Fruit fly (Drosophila melanogaster) whole organism, prepupa: Measurements from ENCODE around the gene eEF1gamma.

Experiments used
- Blimp-1 ChIP-seq: fragments of 200-800 bp; sonication (Bioruptor generic); optimal IDR thresholded peaks from 3 replicates; lab custom pipeline; 2017; ENCODE audit warnings: missing biosample characterization, missing genetic modification characterization, mild to moderate bottlenecking, moderate library complexity, missing genetic modification reagents
- CG10631 ChIP-seq: fragments of 200-800 bp; sonication (Bioruptor generic); optimal IDR thresholded peaks from 2 replicates; lab custom pipeline; 2016; ENCODE audit warnings: missing biosample characterization, missing genetic modification characterization
- CG11294 ChIP-seq: fragments of 200-800 bp; sonication (Bioruptor generic); IDR thresholded peaks from 2 replicates; pipeline ENCODE4 v1.3.6; 2022; ENCODE audit warnings: missing biosample characterization, missing genetic modification characterization
- CG11762 ChIP-seq: fragments of 200-800 bp; sonication (Bioruptor generic); optimal IDR thresholded peaks from 3 replicates; lab custom pipeline; 2016; ENCODE audit warnings: missing biosample characterization, missing genetic modification characterization; ENCODE audit not compliant: insufficient read depth
- CG11902 ChIP-seq: fragments of 200-800 bp; sonication (Bioruptor generic); optimal IDR thresholded peaks from 3 replicates; lab custom pipeline; 2016; ENCODE audit warnings: missing biosample characterization, missing genetic modification characterization
- CG15336 ChIP-seq: fragments of 200-800 bp; sonication (Bioruptor generic); IDR thresholded peaks from 2 replicates; pipeline ENCODE4 v1.3.6; 2022; ENCODE audit warnings: missing biosample characterization, missing genetic modification characterization
- CG1621 ChIP-seq: fragments of 200-800 bp; sonication (Bioruptor generic); optimal IDR thresholded peaks from 3 replicates; lab custom pipeline; 2018; ENCODE audit warnings: missing biosample characterization, mild to moderate bottlenecking, missing genetic modification characterization
- CG16779 ChIP-seq: fragments of 200-800 bp; sonication (Bioruptor generic); optimal IDR thresholded peaks from 3 replicates; lab custom pipeline; 2017; ENCODE audit warnings: missing biosample characterization, mild to moderate bottlenecking, missing genetic modification characterization
- CG3032 ChIP-seq: fragments of 200-800 bp; optimal IDR thresholded peaks from 2 replicates; lab custom pipeline; 2019; ENCODE audit warnings: missing biosample characterization, mild to moderate bottlenecking, missing genetic modification characterization, moderate library complexity
- CG31627 ChIP-seq: fragments of 200-800 bp; sonication (Bioruptor generic); optimal IDR thresholded peaks from 3 replicates; lab custom pipeline; 2016; ENCODE audit warnings: missing biosample characterization, missing genetic modification characterization
- CG32006 ChIP-seq: fragments of 200-800 bp; sonication (Bioruptor generic); optimal IDR thresholded peaks from 3 replicates; lab custom pipeline; 2017; ENCODE audit warnings: missing biosample characterization, mild to moderate bottlenecking, missing genetic modification characterization
- CG34406 ChIP-seq: fragments of 200-800 bp; sonication (Bioruptor generic); optimal IDR thresholded peaks from 3 replicates; lab custom pipeline; 2016; ENCODE audit warnings: missing biosample characterization, missing genetic modification characterization
- CG4318 ChIP-seq: fragments of 200-800 bp; sonication (Bioruptor generic); optimal IDR thresholded peaks from 3 replicates; lab custom pipeline; 2017; ENCODE audit warnings: missing biosample characterization, mild to moderate bottlenecking, missing genetic modification characterization
- CG6163 ChIP-seq: fragments of 200-800 bp; sonication (Bioruptor generic); IDR thresholded peaks from 3 replicates; pipeline ENCODE4 v1.3.6; 2022; ENCODE audit warnings: missing biosample characterization, missing genetic modification characterization
- CG6276 ChIP-seq: fragments of 200-800 bp; sonication (Bioruptor generic); optimal IDR thresholded peaks from 2 replicates; lab custom pipeline; 2017; ENCODE audit warnings: missing biosample characterization, mild to moderate bottlenecking, missing genetic modification characterization
- CG6792 ChIP-seq: fragments of 200-800 bp; sonication (Bioruptor generic); optimal IDR thresholded peaks from 3 replicates; lab custom pipeline; 2016; ENCODE audit warnings: missing biosample characterization, missing genetic modification characterization
- CG6808 ChIP-seq: fragments of 200-800 bp; sonication (Bioruptor generic); optimal IDR thresholded peaks from 3 replicates; lab custom pipeline; 2017; ENCODE audit warnings: missing biosample characterization, missing genetic modification characterization, mild to moderate bottlenecking, moderate library complexity, missing genetic modification reagents
- CG6854 ChIP-seq: fragments of 200-800 bp; sonication (Bioruptor generic); optimal IDR thresholded peaks from 2 replicates; lab custom pipeline; 2017; ENCODE audit warnings: missing biosample characterization, mild to moderate bottlenecking, missing genetic modification characterization
- CG7368 ChIP-seq: fragments of 200-800 bp; sonication (Bioruptor generic); optimal IDR thresholded peaks from 3 replicates; lab custom pipeline; 2016; ENCODE audit warnings: missing biosample characterization, missing genetic modification characterization
- CG8119 ChIP-seq: fragments of 200-800 bp; sonication (Bioruptor generic); IDR thresholded peaks from 3 replicates; pipeline ENCODE4 v1.3.6; 2022; ENCODE audit warnings: missing biosample characterization, missing genetic modification characterization
- CG8319 ChIP-seq: fragments of 200-800 bp; sonication (Bioruptor generic); optimal IDR thresholded peaks from 3 replicates; lab custom pipeline; 2016; ENCODE audit warnings: missing biosample characterization, missing genetic modification characterization
- CG8632 ChIP-seq: fragments of 200-800 bp; sonication (Bioruptor generic); optimal IDR thresholded peaks from 3 replicates; lab custom pipeline; 2016; ENCODE audit warnings: missing biosample characterization, missing genetic modification characterization
- Eip78C ChIP-seq: fragments of 200-800 bp; sonication (Bioruptor generic); peaks from one replicate; lab custom pipeline; 2016; ENCODE audit warnings: missing biosample characterization, missing genetic modification characterization
- Ets96B ChIP-seq: fragments of 200-800 bp; optimal IDR thresholded peaks from 2 replicates; lab custom pipeline; 2019; ENCODE audit warnings: missing biosample characterization, mild to moderate bottlenecking, missing genetic modification characterization, moderate library complexity
- Hr38 ChIP-seq: sonication (Bioruptor generic); optimal IDR thresholded peaks from 2 replicates; lab custom pipeline; 2016; ENCODE audit warnings: missing biosample characterization, missing genetic modification characterization
- Hr39 ChIP-seq: fragments of 200-800 bp; sonication (Bioruptor generic); optimal IDR thresholded peaks from 2 replicates; lab custom pipeline; 2016; ENCODE audit warnings: missing biosample characterization, missing genetic modification characterization
- Hr4 ChIP-seq: fragments of 200-800 bp; sonication (Bioruptor generic); optimal IDR thresholded peaks from 3 replicates; lab custom pipeline; 2016; ENCODE audit warnings: missing biosample characterization, missing genetic modification characterization
- Lpt ChIP-seq: fragments of 200-800 bp; sonication (Bioruptor generic); optimal IDR thresholded peaks from 3 replicates; lab custom pipeline; 2016; ENCODE audit warnings: missing biosample characterization, missing genetic modification characterization
- Met ChIP-seq: fragments of 200-800 bp; sonication (Bioruptor generic); optimal IDR thresholded peaks from 3 replicates; lab custom pipeline; 2016; ENCODE audit warnings: missing biosample characterization, missing genetic modification characterization
- OdsH ChIP-seq: fragments of 200-800 bp; sonication (Bioruptor generic); optimal IDR thresholded peaks from 3 replicates; lab custom pipeline; 2016; ENCODE audit warnings: missing biosample characterization, missing genetic modification characterization
- Smox ChIP-seq: fragments of 200-800 bp; sonication (Bioruptor generic); optimal IDR thresholded peaks from 3 replicates; lab custom pipeline; 2016; ENCODE audit warnings: missing biosample characterization, missing genetic modification characterization
- Sox102F ChIP-seq: fragments of 200-800 bp; sonication (Bioruptor generic); optimal IDR thresholded peaks from 2 replicates; lab custom pipeline; 2016; ENCODE audit warnings: missing biosample characterization, mild to moderate bottlenecking, missing genetic modification characterization
- Sox14 ChIP-seq: fragments of 200-800 bp; sonication (Bioruptor generic); optimal IDR thresholded peaks from 3 replicates; lab custom pipeline; 2016; ENCODE audit warnings: missing biosample characterization, missing genetic modification characterization
- Sox15 ChIP-seq: fragments of 200-800 bp; sonication (Bioruptor generic); optimal IDR thresholded peaks from 3 replicates; lab custom pipeline; 2016; ENCODE audit warnings: missing biosample characterization, missing genetic modification characterization
- cyc ChIP-seq: fragments of 200-800 bp; sonication (Bioruptor generic); optimal IDR thresholded peaks from 3 replicates; lab custom pipeline; 2016; ENCODE audit warnings: missing biosample characterization, missing genetic modification characterization
- dac ChIP-seq: fragments of 200-800 bp; sonication (Bioruptor generic); optimal IDR thresholded peaks from 2 replicates; lab custom pipeline; 2017; ENCODE audit warnings: missing biosample characterization, mild to moderate bottlenecking, missing genetic modification characterization
- esn ChIP-seq: fragments of 200-800 bp; sonication (Bioruptor generic); optimal IDR thresholded peaks from 2 replicates; lab custom pipeline; 2016; ENCODE audit warnings: missing biosample characterization, mild to moderate bottlenecking, missing genetic modification characterization, moderate library complexity
- fd85E ChIP-seq: fragments of 200-800 bp; sonication (Bioruptor generic); optimal IDR thresholded peaks from 3 replicates; lab custom pipeline; 2016; ENCODE audit warnings: missing biosample characterization, missing genetic modification characterization
- fkh ChIP-seq: fragments of 200-800 bp; sonication (Bioruptor generic); optimal IDR thresholded peaks from 3 replicates; lab custom pipeline; 2017; ENCODE audit warnings: missing biosample characterization, mild to moderate bottlenecking, missing genetic modification characterization, moderate library complexity
- lz ChIP-seq: fragments of 200-800 bp; sonication (Bioruptor generic); optimal IDR thresholded peaks from 3 replicates; lab custom pipeline; 2016; ENCODE audit warnings: missing biosample characterization, missing genetic modification characterization
- net ChIP-seq: fragments of 200-800 bp; sonication (Bioruptor generic); optimal IDR thresholded peaks from 3 replicates; lab custom pipeline; 2016; ENCODE audit warnings: missing biosample characterization, missing genetic modification characterization
- pdm3 ChIP-seq: fragments of 200-800 bp; sonication (Bioruptor generic); optimal IDR thresholded peaks from 3 replicates; lab custom pipeline; 2016; ENCODE audit warnings: missing biosample characterization, missing genetic modification characterization
- salr ChIP-seq, 2 experiments: fragments of 200-800 bp; sonication (Bioruptor generic); optimal IDR thresholded peaks; 3 replicates each; lab custom pipeline; 2016 to 2018; ENCODE audit warnings: missing biosample characterization in 2 of 2, missing genetic modification characterization in 2 of 2, mild to moderate bottlenecking in 1 of 2
- spab ChIP-seq: fragments of 200-800 bp; sonication (Bioruptor generic); optimal IDR thresholded peaks from 2 replicates; lab custom pipeline; 2017; ENCODE audit warnings: missing biosample characterization, mild to moderate bottlenecking, missing genetic modification characterization, missing genetic modification reagents
- ss ChIP-seq, 2 experiments: fragments of 200-800 bp; sonication (Bioruptor generic); optimal IDR thresholded peaks; 2 replicates in 1 of 2; 3 replicates in 1 of 2; lab custom pipeline; 2017 to 2018; ENCODE audit warnings: mild to moderate bottlenecking in 2 of 2, missing biosample characterization in 2 of 2, missing genetic modification characterization in 2 of 2, moderate library complexity in 1 of 2
- svp ChIP-seq: fragments of 200-800 bp; sonication (Bioruptor generic); peaks from one replicate; lab custom pipeline; 2016; ENCODE audit warnings: missing biosample characterization, missing genetic modification characterization
- topi ChIP-seq: fragments of 200-800 bp; sonication (Bioruptor generic); optimal IDR thresholded peaks from 3 replicates; lab custom pipeline; 2016; ENCODE audit warnings: missing biosample characterization, missing genetic modification characterization
- vri ChIP-seq: fragments of 200-800 bp; sonication (Bioruptor generic); optimal IDR thresholded peaks from 3 replicates; lab custom pipeline; 2016; ENCODE audit warnings: missing biosample characterization, mild to moderate bottlenecking, missing genetic modification characterization

The eEF1gamma gene

DNA sequence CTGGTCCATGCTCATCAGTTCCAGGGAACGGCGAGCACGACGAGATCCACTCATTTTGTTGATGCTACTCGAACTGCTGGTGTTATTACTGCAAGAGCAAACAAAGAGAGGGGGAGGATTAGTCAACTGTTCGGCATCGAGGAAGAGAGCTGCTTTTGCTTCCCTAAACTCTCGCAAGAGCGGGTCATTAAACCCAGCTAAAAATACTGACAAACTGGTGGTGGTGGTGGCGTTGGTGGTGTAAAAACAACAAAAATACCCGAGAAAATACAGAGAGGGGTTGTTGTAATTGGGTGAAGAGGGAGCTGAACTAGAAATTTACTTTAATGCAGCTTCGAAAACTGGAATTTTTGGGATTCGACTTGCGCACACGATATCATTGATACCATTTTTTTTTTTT is 33.9 kb downstream of the eEF1gamma start:
- TF ChIP-seq vri (no peak), CG7368 (GFP tag; lab: Kevin White, UChicago) (no peak), CG31627 (GFP tag; lab: Kevin White, UChicago) (no peak), CG6808 (GFP tag; lab: Kevin White, UChicago) (no peak), fd85E (GFP tag; lab: Kevin White, UChicago) (no peak), CG10631 (GFP tag; lab: Kevin White, UChicago) (no peak), Sox15 (GFP tag; lab: Kevin White, UChicago) (no peak), CG11902 (GFP tag; lab: Kevin White, UChicago) (no peak), CG3032 (tag; lab: Kevin White, UChicago) (no peak), CG4318 (GFP tag; lab: Kevin White, UChicago) (no peak), dac (GFP tag; lab: Kevin White, UChicago) (no peak), CG6276 (no peak), Lpt (no peak), Hr38 (GFP tag; lab: Kevin White, UChicago) (no peak), lz (no peak), pdm3 (no peak), Sox14 (GFP tag; lab: Kevin White, UChicago) (no peak), topi (GFP tag; lab: Kevin White, UChicago) (no peak), cyc (GFP tag; lab: Kevin White, UChicago) (no peak), CG11294 (GFP tag; lab: Robert Waterston, UW) (no peak)

DNA sequence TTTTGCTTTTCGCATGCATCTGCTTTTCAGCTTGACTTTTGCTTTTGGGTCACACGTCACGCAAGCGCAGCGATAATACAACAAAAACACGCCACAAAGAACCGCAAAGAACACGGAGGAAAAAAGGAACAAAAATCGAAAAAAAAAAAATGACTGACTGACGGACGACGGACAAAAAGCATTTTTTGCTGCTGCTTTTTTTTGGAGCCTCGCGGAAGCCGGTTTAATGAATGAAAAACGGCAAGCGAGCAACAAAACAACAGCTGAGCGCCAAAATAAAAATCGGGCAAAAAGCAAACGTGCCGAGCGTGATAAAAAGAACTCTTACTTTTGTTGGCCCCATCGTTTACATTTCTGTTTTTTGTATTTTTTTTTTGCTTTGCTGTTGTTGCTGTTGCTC is 34.4 kb downstream of the eEF1gamma start:
- TF ChIP-seq fkh (GFP tag; lab: Kevin White, UChicago) (no peak), Eip78C (GFP tag; lab: Kevin White, UChicago) (peak; percentile 89), CG8632 (peak; percentile 66), dac (GFP tag; lab: Kevin White, UChicago) (no peak), salr (GFP tag; optimal IDR thresholded peaks at IDR 0.05; lab: Kevin White, UChicago) (peak in 1 of 2 experiments; percentile 73), lz (no peak), CG6808 (GFP tag; lab: Kevin White, UChicago) (peak; percentile 96), OdsH (GFP tag; lab: Kevin White, UChicago) (peak; percentile 46), vri (peak; percentile 71), Ets96B (peak; percentile 82), CG16779 (tag; lab: Kevin White, UChicago) (peak; percentile 85), Sox14 (GFP tag; lab: Kevin White, UChicago) (peak; percentile 49), Lpt (peak; percentile 14), Blimp-1 (peak; percentile 97), Sox102F (GFP tag; lab: Kevin White, UChicago) (peak; percentile 73), pdm3 (peak; percentile 54), CG34406 (GFP tag; lab: Kevin White, UChicago) (peak; percentile 72), CG6792 (GFP tag; lab: Kevin White, UChicago) (peak; percentile 46), ss (GFP tag; optimal IDR thresholded peaks at IDR 0.05; lab: Kevin White, UChicago) (peak; percentile 97 to 99), Hr39 (GFP tag; lab: Kevin White, UChicago) (no peak), CG15336 (GFP tag; lab: Robert Waterston, UW) (peak; percentile 16; the same call in 1 of the 2 replicates), CG11902 (GFP tag; lab: Kevin White, UChicago) (no peak), topi (GFP tag; lab: Kevin White, UChicago) (peak; percentile 64), CG8319 (peak; percentile 54), CG7368 (GFP tag; lab: Kevin White, UChicago) (peak; percentile 62), CG10631 (GFP tag; lab: Kevin White, UChicago) (no peak), net (peak; percentile 78), CG11762 (peak; percentile 64), spab (GFP tag; lab: Kevin White, UChicago) (peak; percentile 93), cyc (GFP tag; lab: Kevin White, UChicago) (peak; percentile 14), svp (peak; percentile 87), CG4318 (GFP tag; lab: Kevin White, UChicago) (no peak), CG1621 (tag; lab: Kevin White, UChicago) (peak; percentile 90), CG3032 (tag; lab: Kevin White, UChicago) (peak; percentile 81), CG6854 (GFP tag; lab: Kevin White, UChicago) (peak; percentile 97), CG8119 (peak; percentile 35; the same call in 1 of the 3 replicates), CG6163 (GFP tag; lab: Robert Waterston, UW) (peak; percentile 88), Met (peak; percentile 24), CG32006 (peak; percentile 20), Hr4 (GFP tag; lab: Kevin White, UChicago) (no peak), Sox15 (GFP tag; lab: Kevin White, UChicago) (no peak), Smox (GFP tag; lab: Kevin White, UChicago) (peak; percentile 1), esn (GFP tag; lab: Kevin White, UChicago) (peak; percentile 44)
